Fruit fly (Drosophila melanogaster): ENCODE data around the gene Hsc70-4.

DNA sequence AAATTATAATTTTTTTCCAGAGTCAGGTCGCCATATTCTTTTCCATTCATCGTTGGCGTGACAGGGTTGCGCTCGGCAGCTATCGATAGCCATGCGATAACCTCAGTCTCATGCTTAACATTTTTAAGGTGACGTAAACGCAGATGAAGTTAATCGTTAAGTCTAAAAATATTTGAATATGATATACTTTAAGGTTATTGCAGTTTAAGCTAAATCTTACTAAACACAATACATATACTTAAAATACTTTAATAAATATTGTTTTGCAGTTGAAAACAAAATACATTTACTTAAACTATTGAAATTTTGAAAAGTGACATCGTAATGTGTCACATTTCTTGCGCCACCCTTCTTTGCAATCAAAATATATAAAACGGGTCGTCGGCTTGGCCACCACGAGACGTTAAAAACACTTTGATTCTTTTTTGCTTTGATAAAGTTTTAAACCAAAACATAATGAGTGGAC is 32.7 kb downstream of the Hsc70-4 start, which contains the start of the genes Cp190 and CG4338:
- TF ChIP-seq CG34224 (GFP tag; IDR thresholded peaks at IDR 0.05; ENCODE audit: partially characterized antibody) = peak; percentile 37; the same call in 2 of the 3 replicates
- peak; percentile 67 for TF ChIP-seq ERR (GFP tag; optimal IDR thresholded peaks at IDR 0.05)
- TF ChIP-seq onecut (GFP tag; IDR thresholded peaks at IDR 0.05) = peak; percentile 93
- peak; percentile 95 for TF ChIP-seq CG11456 (GFP tag; IDR thresholded peaks at IDR 0.05)
